Worm (Caenorhabditis elegans) whole organism, L4/young adult: ENCODE measurements around the gene try-12.
A peak's percentile ranks its signal among the peaks of the same experiment; 100 is the strongest.

ENCODE experiments used
- W03F9.2 ChIP-seq: fragments of 150-350 bp; optimal IDR thresholded peaks from 2 replicates; lab custom pipeline; 2014; ENCODE audit warnings: missing biosample characterization, missing genetic modification characterization
- dao-5 ChIP-seq: sonication (generic microtip); optimal IDR thresholded peaks from 2 replicates; lab custom pipeline; 2016; ENCODE audit warnings: missing genotype, missing genetic modification characterization, moderate library complexity, missing compliant biosample characterization
- him-1 ChIP-seq: sonication (generic microtip); optimal IDR thresholded peaks from 2 replicates; lab custom pipeline; 2016; ENCODE audit warnings: missing genotype, missing genetic modification reagents, missing genetic modification characterization, missing compliant biosample characterization

try-12 gene

ce11 chrV:7420162-7420561 is 29.0 kb upstream of the try-12 start, which contains the start of gene srxa-4:
Gene srxa-4, plus strand, starts transcription at chrV:7420462.
- TF ChIP-seq him-1 (tag; lab: Kevin White, UChicago) (no peak), W03F9.2 (tag; lab: Kevin White, UChicago) (no peak), dao-5 (tag; lab: Kevin White, UChicago) (no peak)

- no peak for TF ChIP-seq dao-5 (tag; lab: Kevin White, UChicago)
- TF ChIP-seq him-1 (tag; lab: Kevin White, UChicago): no peak
- TF ChIP-seq W03F9.2 (tag; lab: Kevin White, UChicago): no peak
Measured at ce11 chrV:7424336-7424735, 24.8 kb upstream of the try-12 start, which contains the start of gene F18E3.10. Gene F18E3.10, minus strand, starts transcription at chrV:7424436.

DNA sequence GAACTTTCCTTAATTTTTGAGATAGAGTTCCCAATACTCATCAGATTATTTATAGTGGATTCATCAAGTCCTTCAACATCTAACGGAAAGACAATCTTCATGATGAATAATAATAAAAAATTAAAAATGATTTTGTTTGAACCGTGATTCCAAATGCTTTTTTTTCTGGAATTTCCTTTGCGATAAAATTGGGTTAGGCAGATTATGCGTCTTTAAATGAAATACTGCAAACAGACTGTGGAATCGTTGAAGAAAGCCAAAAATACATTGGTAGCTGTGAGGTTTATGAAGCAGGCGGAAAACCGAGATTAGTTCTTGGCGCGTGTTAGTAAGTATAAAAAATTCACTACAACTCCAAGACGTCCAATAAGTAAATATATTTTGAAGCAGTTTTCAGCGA is 22.6 kb upstream of the try-12 start, which contains the start of gene srw-68:
Gene srw-68, minus strand, starts transcription at position 101 of the 400 bp plus-strand sequence.
- TF ChIP-seq W03F9.2 (tag; lab: Kevin White, UChicago): no peak
- no peak for TF ChIP-seq dao-5 (tag; lab: Kevin White, UChicago)
- no peak for TF ChIP-seq him-1 (tag; lab: Kevin White, UChicago)

- TF ChIP-seq dao-5 (tag; lab: Kevin White, UChicago) (no peak), him-1 (tag; lab: Kevin White, UChicago) (no peak), W03F9.2 (tag; lab: Kevin White, UChicago) (no peak)
Measured at ce11 chrV:7428880-7429279, 20.3 kb upstream of the try-12 start, which contains the start of gene srw-69. Gene srw-69, minus strand, starts transcription at chrV:7428980.

DNA sequence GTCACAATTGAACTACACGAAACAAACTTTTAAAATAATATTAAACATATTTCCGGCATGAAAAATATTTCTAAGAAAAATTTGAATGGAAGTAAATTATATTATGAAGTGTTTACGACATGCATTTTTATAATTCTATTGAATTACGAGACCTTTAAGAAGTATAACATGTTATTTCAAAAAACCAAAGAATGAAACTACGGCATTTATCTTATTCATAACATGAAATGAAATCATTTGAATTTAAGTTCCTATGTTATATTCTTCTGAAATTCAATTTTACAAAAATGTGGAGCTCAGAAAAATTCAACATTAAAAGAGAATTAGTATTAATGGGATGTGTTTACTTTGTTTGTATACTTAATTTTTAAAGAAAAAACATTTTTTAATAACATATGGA is 18.1 kb upstream of the try-12 start, which contains the start of gene srw-71:
Gene srw-71, minus strand, starts transcription at position 101 of the 400 bp plus-strand sequence.
- TF ChIP-seq him-1 (tag; lab: Kevin White, UChicago) (no peak), W03F9.2 (tag; lab: Kevin White, UChicago) (no peak), dao-5 (tag; lab: Kevin White, UChicago) (no peak)

ce11 chrV:7432441-7433146 is 16.6 kb upstream of the try-12 start:
- TF ChIP-seq dao-5 (tag; lab: Kevin White, UChicago) (no peak), W03F9.2 (tag; lab: Kevin White, UChicago) (no peak), him-1 (tag; lab: Kevin White, UChicago) (no peak)

ce11 chrV:7434805-7435363 is 14.3 kb upstream of the try-12 start:
- no peak for TF ChIP-seq him-1 (tag; lab: Kevin White, UChicago)
- peak; percentile 0 for TF ChIP-seq W03F9.2 (tag; lab: Kevin White, UChicago)

- TF ChIP-seq him-1 (tag; lab: Kevin White, UChicago): no peak
- TF ChIP-seq dao-5 (tag; lab: Kevin White, UChicago): no peak
- TF ChIP-seq W03F9.2 (tag; lab: Kevin White, UChicago): no peak
Measured at ce11 chrV:7435376-7436204, 13.6 kb upstream of the try-12 start, which contains the start of the genes ddo-2 and F25E5.8. Gene ddo-2, minus strand, starts transcription at chrV:7435705. Gene F25E5.8, plus strand, starts transcription at chrV:7435930.

DNA sequence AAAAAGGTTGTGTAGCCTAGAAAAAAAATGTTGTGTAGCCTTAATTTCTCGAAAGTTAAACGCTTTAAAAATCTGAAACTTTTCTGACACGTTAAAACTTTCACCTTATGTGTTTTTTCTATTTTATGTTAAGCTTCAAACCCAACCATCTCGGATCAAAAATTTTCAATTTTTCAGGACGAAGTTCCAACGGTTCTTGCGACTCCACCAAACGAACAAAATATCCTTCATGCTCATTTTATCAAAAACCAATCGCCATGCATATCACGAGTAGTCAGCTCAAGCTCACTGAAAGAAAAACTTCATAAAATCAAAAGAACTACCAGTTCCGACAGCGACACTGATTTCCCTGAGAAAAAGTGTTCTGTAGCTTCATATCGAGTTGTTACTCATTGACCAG is 12.6 kb upstream of the try-12 start:
- TF ChIP-seq him-1 (tag; lab: Kevin White, UChicago) (no peak), W03F9.2 (tag; lab: Kevin White, UChicago) (no peak), dao-5 (tag; lab: Kevin White, UChicago) (no peak)

DNA sequence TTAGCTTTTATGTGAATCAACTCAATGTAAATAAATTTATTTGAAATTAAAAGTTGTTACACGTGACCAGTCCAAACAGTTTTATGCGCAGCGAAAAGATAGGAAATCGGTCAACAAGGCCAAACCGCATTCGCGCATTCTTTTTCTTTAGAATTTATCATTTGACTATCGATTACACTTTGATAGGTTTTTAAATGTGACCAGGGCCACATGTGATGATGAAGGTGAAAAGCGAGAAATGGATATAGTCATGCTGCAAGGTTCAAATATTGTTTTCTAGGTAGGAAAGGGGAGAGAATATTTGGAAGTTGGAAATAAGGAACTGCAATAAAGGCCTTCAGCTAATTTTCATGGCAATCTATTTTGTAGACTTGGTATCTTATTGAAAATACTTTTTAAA is 12.2 kb upstream of the try-12 start:
- TF ChIP-seq W03F9.2 (tag; lab: Kevin White, UChicago) (no peak), dao-5 (tag; lab: Kevin White, UChicago) (no peak), him-1 (tag; lab: Kevin White, UChicago) (no peak)

DNA sequence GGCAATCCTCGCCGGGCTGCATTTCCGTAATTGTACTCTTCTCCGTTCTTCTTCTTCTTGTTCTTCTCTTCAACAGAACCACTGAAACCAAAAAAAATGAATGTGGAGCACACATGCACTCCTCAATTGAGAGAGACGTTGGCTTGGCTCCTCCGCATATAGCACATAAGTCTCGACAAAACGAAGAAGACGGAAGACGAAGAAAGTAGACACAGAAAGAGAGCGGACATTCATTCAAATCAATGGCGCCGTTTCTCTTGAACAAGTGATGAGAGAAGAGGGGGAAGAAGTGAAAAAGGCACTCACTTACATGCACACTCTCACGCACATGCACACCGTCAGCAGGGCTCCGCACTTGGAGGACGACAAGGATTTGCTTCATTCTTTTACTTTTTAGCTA is 11.6 kb upstream of the try-12 start, which contains the start of gene F25E5.9:
Gene F25E5.9, minus strand, starts transcription at position 382 of the 400 bp plus-strand sequence.
- TF ChIP-seq dao-5 (tag; lab: Kevin White, UChicago): no peak
- TF ChIP-seq W03F9.2 (tag; lab: Kevin White, UChicago): no peak
- TF ChIP-seq him-1 (tag; lab: Kevin White, UChicago): no peak

- TF ChIP-seq him-1 (tag; lab: Kevin White, UChicago): no peak
Measured at ce11 chrV:7437985-7438384, 11.2 kb upstream of the try-12 start, which contains the start of gene F25E5.16. Gene F25E5.16, plus strand, starts transcription at chrV:7438285.

- no peak for TF ChIP-seq W03F9.2 (tag; lab: Kevin White, UChicago)
- no peak for TF ChIP-seq dao-5 (tag; lab: Kevin White, UChicago)
- no peak for TF ChIP-seq him-1 (tag; lab: Kevin White, UChicago)
Measured at ce11 chrV:7439807-7440206, 9.3 kb upstream of the try-12 start, which contains the start of gene try-13. Gene try-13, plus strand, starts transcription at chrV:7440107.
